Fruit fly (Drosophila melanogaster): Measurements from ENCODE around the gene CG2983.

CG2983 gene

DNA sequence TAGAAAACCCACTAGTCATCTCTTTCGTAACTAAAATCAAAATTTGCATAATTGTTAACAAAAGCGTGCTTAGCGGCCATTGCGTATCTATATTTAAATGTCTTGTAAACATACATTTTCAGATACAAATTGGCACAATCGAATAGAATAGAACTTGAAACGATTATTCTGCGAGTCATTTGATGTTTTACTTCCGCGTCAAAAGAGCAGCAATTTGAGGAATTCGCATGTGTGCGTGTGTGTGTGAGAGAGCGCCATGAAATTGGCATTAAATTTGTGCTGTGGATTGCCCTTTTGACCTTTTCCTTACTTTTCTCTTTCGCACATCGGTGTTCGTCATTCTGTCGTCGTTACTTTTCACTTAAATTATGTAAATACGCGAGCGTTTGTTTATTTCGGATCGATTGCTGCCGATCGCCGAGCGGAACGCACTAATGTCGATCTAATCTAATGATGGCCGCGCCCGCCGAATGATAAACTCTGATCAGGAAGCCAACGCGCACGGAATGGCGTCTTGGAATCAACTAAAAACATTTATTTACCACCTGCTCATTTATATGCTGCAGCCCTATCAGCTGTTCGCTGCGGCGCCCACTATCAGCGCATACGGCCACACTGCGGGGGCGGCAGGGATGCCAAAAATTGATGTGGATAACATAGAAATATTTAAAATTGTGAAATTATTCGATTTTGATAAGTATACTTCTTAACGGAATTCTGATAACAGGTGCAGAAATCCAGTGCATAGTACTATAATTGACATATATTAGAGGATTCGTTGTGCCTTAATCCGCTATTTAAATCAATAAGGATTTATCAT is 37.5 kb downstream of the CG2983 start (continued):
- peak; percentile 40; the same call in 1 of the 2 replicates for TF ChIP-seq ham (GFP tag; IDR thresholded peaks at IDR 0.05)
- no peak for TF ChIP-seq bcd (GFP tag; optimal IDR thresholded peaks at IDR 0.05)
- peak; percentile 28; the same call in 2 of the 3 replicates for TF ChIP-seq tgo (GFP tag; IDR thresholded peaks at IDR 0.05)
- no peak for TF ChIP-seq Xbp1 (GFP tag; optimal IDR thresholded peaks at IDR 0.05)
- no peak for TF ChIP-seq peb (GFP tag; IDR thresholded peaks at IDR 0.05)
- TF ChIP-seq CG9437 (GFP tag; optimal IDR thresholded peaks at IDR 0.05): no peak
- peak; percentile 44 for TF ChIP-seq CG2678 (tag; optimal IDR thresholded peaks at IDR 0.05)
- TF ChIP-seq phol (tag; optimal IDR thresholded peaks at IDR 0.05): peak; percentile 71
- TF ChIP-seq Doc2 (GFP tag; IDR thresholded peaks at IDR 0.05): no peak
- no peak for TF ChIP-seq CG6683 (GFP tag; optimal IDR thresholded peaks at IDR 0.05)
- TF ChIP-seq crc (GFP tag; optimal IDR thresholded peaks at IDR 0.05): no peak
- TF ChIP-seq run (tag; optimal IDR thresholded peaks at IDR 0.05): peak; percentile 20
- no peak for TF ChIP-seq CG6654 (GFP tag; optimal IDR thresholded peaks at IDR 0.05)
- no peak for TF ChIP-seq Dad (GFP tag; optimal IDR thresholded peaks at IDR 0.05)
- TF ChIP-seq Hr39 (optimal IDR thresholded peaks at IDR 0.05): no peak
- TF ChIP-seq CG10267 (tag; optimal IDR thresholded peaks at IDR 0.05): no peak
- no peak for TF ChIP-seq Six4 (GFP tag; optimal IDR thresholded peaks at IDR 0.05)
- no peak for TF ChIP-seq kay (GFP tag; optimal IDR thresholded peaks at IDR 0.05)
- peak; percentile 31 for TF ChIP-seq Hey (tag; optimal IDR thresholded peaks at IDR 0.05)
- TF ChIP-seq pita (GFP tag; optimal IDR thresholded peaks at IDR 0.05): no peak
- peak in 1 of 2 experiments; percentile 50 for TF ChIP-seq Trl (optimal IDR thresholded peaks at IDR 0.05)
- TF ChIP-seq Trl (GFP tag; optimal IDR thresholded peaks at IDR 0.05): peak; percentile 11
- TF ChIP-seq CG17186 (GFP tag; optimal IDR thresholded peaks at IDR 0.05): peak; percentile 84
- TF ChIP-seq Optix (GFP tag; IDR thresholded peaks at IDR 0.05): 0 out of 3 replicates have a peak, but pooled peaks have one; percentile 36
- no peak for TF ChIP-seq Bteb2 (GFP tag; optimal IDR thresholded peaks at IDR 0.05)
- TF ChIP-seq Sin3A (optimal IDR thresholded peaks at IDR 0.05): no peak
- TF ChIP-seq CG6813 (GFP tag; optimal IDR thresholded peaks at IDR 0.05): peak; percentile 73
- no peak for TF ChIP-seq knrl (GFP tag; IDR thresholded peaks at IDR 0.05; ENCODE audit: partially characterized antibody)
- TF ChIP-seq Max (GFP tag; optimal IDR thresholded peaks at IDR 0.05): no peak
- TF ChIP-seq CG8290 (GFP tag; optimal IDR thresholded peaks at IDR 0.05): no peak
- TF ChIP-seq CG8290 (tag; optimal IDR thresholded peaks at IDR 0.05): peak in 1 of 2 experiments; percentile 99
- peak; percentile 14 for TF ChIP-seq ATbp (GFP tag; optimal IDR thresholded peaks at IDR 0.05)
- TF ChIP-seq sob (GFP tag; IDR thresholded peaks at IDR 0.05): peak; percentile 63
- peak; percentile 45 for TF ChIP-seq dm (GFP tag; optimal IDR thresholded peaks at IDR 0.05)
- peak; percentile 5 for TF ChIP-seq pb (GFP tag; optimal IDR thresholded peaks at IDR 0.05)
- TF ChIP-seq CG4707 (GFP tag; optimal IDR thresholded peaks at IDR 0.05): no peak
- no peak for TF ChIP-seq CG12942 (GFP tag; optimal IDR thresholded peaks at IDR 0.05)
- peak; percentile 41 for TF ChIP-seq CG11504 (tag; optimal IDR thresholded peaks at IDR 0.05)
- TF ChIP-seq CG11695 (GFP tag; IDR thresholded peaks at IDR 0.05): no peak
- peak; percentile 96 for TF ChIP-seq sr (GFP tag; IDR thresholded peaks at IDR 0.05)
- peak; percentile 48 for TF ChIP-seq CG9817 (tag; optimal IDR thresholded peaks at IDR 0.05)
- peak; percentile 5 for TF ChIP-seq Abd-B (GFP tag; optimal IDR thresholded peaks at IDR 0.05)
- TF ChIP-seq E2f1 (GFP tag; IDR thresholded peaks at IDR 0.05): peak; percentile 37; the same call in 1 of the 2 replicates
- TF ChIP-seq ftz-f1 (GFP tag; optimal IDR thresholded peaks at IDR 0.05): peak; percentile 52
- peak; percentile 66 for TF ChIP-seq oc (tag; optimal IDR thresholded peaks at IDR 0.05)
- peak; percentile 29 for TF ChIP-seq CG18599 (GFP tag; optimal IDR thresholded peaks at IDR 0.05)
- no peak for TF ChIP-seq tup (GFP tag; optimal IDR thresholded peaks at IDR 0.05)
- no peak for TF ChIP-seq Dip3 (GFP tag; optimal IDR thresholded peaks at IDR 0.05)
- TF ChIP-seq gcm (GFP tag; optimal IDR thresholded peaks at IDR 0.05): peak; percentile 48
- TF ChIP-seq rib (GFP tag; IDR thresholded peaks at IDR 0.05): peak; percentile 76
- no peak for TF ChIP-seq dan (GFP tag; IDR thresholded peaks at IDR 0.05)

Measured in whole organism, embryonic.